Fruit fly (Drosophila melanogaster) whole organism, prepupa: ENCODE data around the gene CG12236.

Experiments used
- CG10631 ChIP-seq: fragments of 200-800 bp; sonication (Bioruptor generic); optimal IDR thresholded peaks from 2 replicates; lab custom pipeline; 2016; ENCODE audit warnings: missing biosample characterization, missing genetic modification characterization
- CG10669 ChIP-seq: fragments of 200-800 bp; sonication (Bioruptor generic); optimal IDR thresholded peaks from 3 replicates; lab custom pipeline; 2018; ENCODE audit warnings: missing biosample characterization, mild to moderate bottlenecking, missing genetic modification characterization, moderate library complexity
- CG11762 ChIP-seq: fragments of 200-800 bp; sonication (Bioruptor generic); optimal IDR thresholded peaks from 3 replicates; lab custom pipeline; 2016; ENCODE audit warnings: missing biosample characterization, missing genetic modification characterization; ENCODE audit not compliant: insufficient read depth
- CG1621 ChIP-seq: fragments of 200-800 bp; sonication (Bioruptor generic); optimal IDR thresholded peaks from 3 replicates; lab custom pipeline; 2018; ENCODE audit warnings: missing biosample characterization, mild to moderate bottlenecking, missing genetic modification characterization
- CG16779 ChIP-seq: fragments of 200-800 bp; sonication (Bioruptor generic); optimal IDR thresholded peaks from 3 replicates; lab custom pipeline; 2017; ENCODE audit warnings: missing biosample characterization, mild to moderate bottlenecking, missing genetic modification characterization
- CG31627 ChIP-seq: fragments of 200-800 bp; sonication (Bioruptor generic); optimal IDR thresholded peaks from 3 replicates; lab custom pipeline; 2016; ENCODE audit warnings: missing biosample characterization, missing genetic modification characterization
- CG32006 ChIP-seq: fragments of 200-800 bp; sonication (Bioruptor generic); optimal IDR thresholded peaks from 3 replicates; lab custom pipeline; 2017; ENCODE audit warnings: missing biosample characterization, mild to moderate bottlenecking, missing genetic modification characterization
- CG6276 ChIP-seq: fragments of 200-800 bp; sonication (Bioruptor generic); optimal IDR thresholded peaks from 2 replicates; lab custom pipeline; 2017; ENCODE audit warnings: missing biosample characterization, mild to moderate bottlenecking, missing genetic modification characterization
- CG6808 ChIP-seq: fragments of 200-800 bp; sonication (Bioruptor generic); optimal IDR thresholded peaks from 3 replicates; lab custom pipeline; 2017; ENCODE audit warnings: missing biosample characterization, missing genetic modification characterization, mild to moderate bottlenecking, moderate library complexity, missing genetic modification reagents
- CG6854 ChIP-seq: fragments of 200-800 bp; sonication (Bioruptor generic); optimal IDR thresholded peaks from 2 replicates; lab custom pipeline; 2017; ENCODE audit warnings: missing biosample characterization, mild to moderate bottlenecking, missing genetic modification characterization
- CG7368 ChIP-seq: fragments of 200-800 bp; sonication (Bioruptor generic); optimal IDR thresholded peaks from 3 replicates; lab custom pipeline; 2016; ENCODE audit warnings: missing biosample characterization, missing genetic modification characterization
- CG8119 ChIP-seq: fragments of 200-800 bp; sonication (Bioruptor generic); IDR thresholded peaks from 3 replicates; pipeline ENCODE4 v1.3.6; 2022; ENCODE audit warnings: missing biosample characterization, missing genetic modification characterization
- CG9139 ChIP-seq: fragments of 200-800 bp; sonication (Bioruptor generic); optimal IDR thresholded peaks from 3 replicates; lab custom pipeline; 2017; ENCODE audit warnings: missing biosample characterization, mild to moderate bottlenecking, missing genetic modification characterization
- Eip75B ChIP-seq: fragments of 200-800 bp; sonication (Bioruptor generic); optimal IDR thresholded peaks from 3 replicates; lab custom pipeline; 2016; ENCODE audit warnings: missing biosample characterization, missing genetic modification characterization
- Eip78C ChIP-seq: fragments of 200-800 bp; sonication (Bioruptor generic); peaks from one replicate; lab custom pipeline; 2016; ENCODE audit warnings: missing biosample characterization, missing genetic modification characterization
- Eip93F ChIP-seq: fragments of 200-800 bp; sonication (Bioruptor generic); optimal IDR thresholded peaks from 2 replicates; lab custom pipeline; 2016; ENCODE audit warnings: missing biosample characterization, mild to moderate bottlenecking, missing genetic modification characterization
- Ets21C ChIP-seq: fragments of 200-800 bp; sonication (Bioruptor generic); optimal IDR thresholded peaks from 3 replicates; lab custom pipeline; 2016; ENCODE audit warnings: missing biosample characterization, missing genetic modification characterization
- Ets96B ChIP-seq: fragments of 200-800 bp; optimal IDR thresholded peaks from 2 replicates; lab custom pipeline; 2019; ENCODE audit warnings: missing biosample characterization, mild to moderate bottlenecking, missing genetic modification characterization, moderate library complexity
- Gug ChIP-seq: fragments of 200-800 bp; sonication (Bioruptor generic); IDR thresholded peaks from 2 replicates; pipeline ENCODE4 v1.3.6; 2022; ENCODE audit warnings: missing biosample characterization, missing genetic modification characterization
- Hr4 ChIP-seq: fragments of 200-800 bp; sonication (Bioruptor generic); optimal IDR thresholded peaks from 3 replicates; lab custom pipeline; 2016; ENCODE audit warnings: missing biosample characterization, missing genetic modification characterization
- Met ChIP-seq: fragments of 200-800 bp; sonication (Bioruptor generic); optimal IDR thresholded peaks from 3 replicates; lab custom pipeline; 2016; ENCODE audit warnings: missing biosample characterization, missing genetic modification characterization
- Smox ChIP-seq: fragments of 200-800 bp; sonication (Bioruptor generic); optimal IDR thresholded peaks from 3 replicates; lab custom pipeline; 2016; ENCODE audit warnings: missing biosample characterization, missing genetic modification characterization
- Sox102F ChIP-seq: fragments of 200-800 bp; sonication (Bioruptor generic); optimal IDR thresholded peaks from 2 replicates; lab custom pipeline; 2016; ENCODE audit warnings: missing biosample characterization, mild to moderate bottlenecking, missing genetic modification characterization
- achi ChIP-seq: fragments of 200-800 bp; sonication (Bioruptor generic); optimal IDR thresholded peaks from 3 replicates; lab custom pipeline; 2016; ENCODE audit warnings: missing biosample characterization, missing genetic modification characterization
- acj6 ChIP-seq: fragments of 200-800 bp; sonication (Bioruptor generic); optimal IDR thresholded peaks from 3 replicates; lab custom pipeline; 2016; ENCODE audit warnings: missing biosample characterization, missing genetic modification characterization
- cyc ChIP-seq: fragments of 200-800 bp; sonication (Bioruptor generic); optimal IDR thresholded peaks from 3 replicates; lab custom pipeline; 2016; ENCODE audit warnings: missing biosample characterization, missing genetic modification characterization
- dac ChIP-seq: fragments of 200-800 bp; sonication (Bioruptor generic); optimal IDR thresholded peaks from 2 replicates; lab custom pipeline; 2017; ENCODE audit warnings: missing biosample characterization, mild to moderate bottlenecking, missing genetic modification characterization
- dsx ChIP-seq: fragments of 200-800 bp; optimal IDR thresholded peaks from 3 replicates; lab custom pipeline; 2019; ENCODE audit warnings: missing biosample characterization, mild to moderate bottlenecking, missing genetic modification characterization, moderate library complexity; ENCODE audit not compliant: poor library complexity, severe bottlenecking
- fd59A ChIP-seq: fragments of 200-800 bp; sonication (Bioruptor generic); optimal IDR thresholded peaks from 2 replicates; lab custom pipeline; 2017; ENCODE audit warnings: missing biosample characterization, mild to moderate bottlenecking, missing genetic modification characterization, missing genetic modification reagents
- fd85E ChIP-seq: fragments of 200-800 bp; sonication (Bioruptor generic); optimal IDR thresholded peaks from 3 replicates; lab custom pipeline; 2016; ENCODE audit warnings: missing biosample characterization, missing genetic modification characterization
- fkh ChIP-seq: fragments of 200-800 bp; sonication (Bioruptor generic); optimal IDR thresholded peaks from 3 replicates; lab custom pipeline; 2017; ENCODE audit warnings: missing biosample characterization, mild to moderate bottlenecking, missing genetic modification characterization, moderate library complexity
- pdm3 ChIP-seq: fragments of 200-800 bp; sonication (Bioruptor generic); optimal IDR thresholded peaks from 3 replicates; lab custom pipeline; 2016; ENCODE audit warnings: missing biosample characterization, missing genetic modification characterization
- salr ChIP-seq, 2 experiments: fragments of 200-800 bp; sonication (Bioruptor generic); optimal IDR thresholded peaks; 3 replicates each; lab custom pipeline; 2016 to 2018; ENCODE audit warnings: missing biosample characterization in 2 of 2, missing genetic modification characterization in 2 of 2, mild to moderate bottlenecking in 1 of 2
- ss ChIP-seq, 2 experiments: fragments of 200-800 bp; sonication (Bioruptor generic); optimal IDR thresholded peaks; 2 replicates in 1 of 2; 3 replicates in 1 of 2; lab custom pipeline; 2017 to 2018; ENCODE audit warnings: mild to moderate bottlenecking in 2 of 2, missing biosample characterization in 2 of 2, missing genetic modification characterization in 2 of 2, moderate library complexity in 1 of 2
- topi ChIP-seq: fragments of 200-800 bp; sonication (Bioruptor generic); optimal IDR thresholded peaks from 3 replicates; lab custom pipeline; 2016; ENCODE audit warnings: missing biosample characterization, missing genetic modification characterization
- vri ChIP-seq: fragments of 200-800 bp; sonication (Bioruptor generic); optimal IDR thresholded peaks from 3 replicates; lab custom pipeline; 2016; ENCODE audit warnings: missing biosample characterization, mild to moderate bottlenecking, missing genetic modification characterization

Gene CG12236

dm6 chrX:5883394-5883793 lies 24.5 kb upstream of the CG12236 start (continued):
- TF ChIP-seq dsx (GFP tag; lab: Kevin White, UChicago), result no peak
- TF ChIP-seq Sox102F (GFP tag; lab: Kevin White, UChicago), result peak; percentile 9
- TF ChIP-seq CG1621 (tag; lab: Kevin White, UChicago), result no peak
- TF ChIP-seq CG10669 (GFP tag; lab: Kevin White, UChicago), result no peak
- no peak for TF ChIP-seq ss (GFP tag; optimal IDR thresholded peaks at IDR 0.05; lab: Kevin White, UChicago)
- TF ChIP-seq cyc (GFP tag; lab: Kevin White, UChicago), result peak; percentile 55
- TF ChIP-seq acj6 (GFP tag; lab: Kevin White, UChicago), result peak; percentile 8
- no peak for TF ChIP-seq achi
- no peak for TF ChIP-seq dac (GFP tag; lab: Kevin White, UChicago)
- TF ChIP-seq CG9139, result no peak
- TF ChIP-seq CG7368 (GFP tag; lab: Kevin White, UChicago), result no peak
- no peak for TF ChIP-seq Gug (GFP tag; lab: Robert Waterston, UW)
- TF ChIP-seq vri (GFP tag; lab: Kevin White, UChicago), result peak; percentile 19
- peak; percentile 50 for TF ChIP-seq CG31627 (GFP tag; lab: Kevin White, UChicago)
- TF ChIP-seq fd59A (GFP tag; lab: Kevin White, UChicago), result no peak
- TF ChIP-seq CG32006, result no peak
- no peak for TF ChIP-seq CG6276 (GFP tag; lab: Kevin White, UChicago)
- no peak for TF ChIP-seq Smox (GFP tag; lab: Kevin White, UChicago)
- no peak for TF ChIP-seq Ets21C (GFP tag; lab: Kevin White, UChicago)
- no peak for TF ChIP-seq CG6854 (GFP tag; lab: Kevin White, UChicago)

dm6 chrX:5884294-5884693 lies 23.6 kb upstream of the CG12236 start:
- TF ChIP-seq vri (GFP tag; lab: Kevin White, UChicago) (peak; percentile 81), CG7368 (GFP tag; lab: Kevin White, UChicago) (no peak), Eip93F (GFP tag; lab: Kevin White, UChicago) (no peak)

- TF ChIP-seq Eip93F (GFP tag; lab: Kevin White, UChicago) (no peak), fkh (no peak)
Observed at dm6 chrX:5884887-5885286, 23.0 kb upstream of the CG12236 start.

dm6 chrX:5885521-5885920 lies 22.4 kb upstream of the CG12236 start:
- no peak for TF ChIP-seq dac (GFP tag; lab: Kevin White, UChicago)
- no peak for TF ChIP-seq CG6808 (GFP tag; lab: Kevin White, UChicago)
- no peak for TF ChIP-seq Smox (GFP tag; lab: Kevin White, UChicago)
- no peak for TF ChIP-seq CG9139

- TF ChIP-seq fd85E (no peak), Eip78C (GFP tag; lab: Kevin White, UChicago) (peak; percentile 51), fd59A (GFP tag; lab: Kevin White, UChicago) (no peak), pdm3 (peak; percentile 21), CG8119 (GFP tag; lab: Robert Waterston, UW) (no peak), CG32006 (no peak), topi (no peak), CG16779 (tag; lab: Kevin White, UChicago) (no peak), salr (GFP tag; optimal IDR thresholded peaks at IDR 0.05; lab: Kevin White, UChicago) (no peak), CG10669 (GFP tag; lab: Kevin White, UChicago) (peak; percentile 8), dsx (GFP tag; lab: Kevin White, UChicago) (no peak), Met (GFP tag; lab: Kevin White, UChicago) (peak; percentile 14), Ets96B (tag; lab: Kevin White, UChicago) (peak; percentile 24), achi (no peak), ss (GFP tag; optimal IDR thresholded peaks at IDR 0.05; lab: Kevin White, UChicago) (peak in 1 of 2 experiments; percentile 23), CG11762 (GFP tag; lab: Kevin White, UChicago) (no peak), acj6 (GFP tag; lab: Kevin White, UChicago) (no peak), CG9139 (no peak), CG6276 (GFP tag; lab: Kevin White, UChicago) (no peak), Hr4 (GFP tag; lab: Kevin White, UChicago) (no peak), Eip75B (GFP tag; lab: Kevin White, UChicago) (no peak), vri (GFP tag; lab: Kevin White, UChicago) (no peak), CG10631 (GFP tag; lab: Kevin White, UChicago) (no peak)
- TF ChIP-seq, all 60 proteins: peak for 6
Observed at dm6 chrX:5885973-5886372, 22.0 kb upstream of the CG12236 start.
